Worm (Caenorhabditis elegans): ENCODE results near the gene K10H10.7.

- TF ChIP-seq ztf-4 (tag; optimal IDR thresholded peaks at IDR 0.05) (no peak), unc-62 (GFP tag; optimal IDR thresholded peaks at IDR 0.05) (no peak), lin-15B (tag; optimal IDR thresholded peaks at IDR 0.05) (no peak), nhr-67 (tag; optimal IDR thresholded peaks at IDR 0.05) (no peak), nhr-11 (tag; optimal IDR thresholded peaks at IDR 0.05) (no peak), elt-1 (tag; optimal IDR thresholded peaks at IDR 0.05) (no peak), nhr-25 (tag; optimal IDR thresholded peaks at IDR 0.05) (no peak), aly-2 (tag; optimal IDR thresholded peaks at IDR 0.05) (no peak), nhr-77 (tag; optimal IDR thresholded peaks at IDR 0.05) (no peak), lsy-12 (tag; optimal IDR thresholded peaks at IDR 0.05) (no peak), daf-12 (tag; optimal IDR thresholded peaks at IDR 0.05) (no peak), pqm-1 (tag; optimal IDR thresholded peaks at IDR 0.05) (no peak), snpc-4 (tag; optimal IDR thresholded peaks at IDR 0.05) (no peak)
Measured at ce11 chrII:14522037-14522436, 14.6 kb upstream of the K10H10.7 start, which contains the start of gene btb-19.

All from whole organism, L3 larva.